Worm (Caenorhabditis elegans): ENCODE measurements around the gene Y70G10A.3.

Gene Y70G10A.3

ce11 chrIII:10206352-10206751 lies 32.6 kb upstream of the Y70G10A.3 start:
- no peak for TF ChIP-seq aly-2 (tag; optimal IDR thresholded peaks at IDR 0.05)
- TF ChIP-seq fkh-2 (tag; optimal IDR thresholded peaks at IDR 0.05) = no peak
- no peak for TF ChIP-seq unc-39 (tag; optimal IDR thresholded peaks at IDR 0.05)
- TF ChIP-seq elt-3 (tag; optimal IDR thresholded peaks at IDR 0.05) = no peak
- no peak for TF ChIP-seq daf-12 (tag; optimal IDR thresholded peaks at IDR 0.05)
- no peak for TF ChIP-seq hmg-11 (tag; optimal IDR thresholded peaks at IDR 0.05)
- no peak for TF ChIP-seq pqm-1 (tag; optimal IDR thresholded peaks at IDR 0.05)

DNA sequence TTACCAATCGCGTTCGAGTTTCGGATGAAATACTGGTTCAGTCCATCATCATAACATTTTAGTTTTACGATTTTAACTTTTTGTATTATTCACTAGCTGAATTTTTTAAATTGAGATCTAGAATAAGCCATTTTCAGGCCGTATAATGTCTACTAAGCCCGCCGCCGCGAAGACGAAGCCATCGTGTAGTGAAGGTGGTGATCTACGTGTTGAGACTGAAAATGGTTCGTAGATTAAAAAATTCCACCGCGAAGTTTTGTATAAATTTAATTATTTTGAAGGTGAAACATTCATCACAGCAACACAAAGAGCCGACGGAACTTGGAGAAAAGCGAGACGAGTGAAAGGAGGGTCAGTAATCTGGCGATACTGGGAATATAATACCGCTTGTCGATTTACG lies 29.2 kb upstream of the Y70G10A.3 start, which contains the start of gene T20G5.9:
T20G5.9 (plus strand) TSS at position 138 of the 400 bp plus-strand sequence.
- no peak for TF ChIP-seq jun-1 (tag; optimal IDR thresholded peaks at IDR 0.05)
- peak; percentile 69 for TF ChIP-seq aly-2 (tag; optimal IDR thresholded peaks at IDR 0.05)
- peak; percentile 8 for TF ChIP-seq hmg-11 (tag; optimal IDR thresholded peaks at IDR 0.05)
- peak; percentile 33 for TF ChIP-seq ama-1 (optimal IDR thresholded peaks at IDR 0.05)

DNA sequence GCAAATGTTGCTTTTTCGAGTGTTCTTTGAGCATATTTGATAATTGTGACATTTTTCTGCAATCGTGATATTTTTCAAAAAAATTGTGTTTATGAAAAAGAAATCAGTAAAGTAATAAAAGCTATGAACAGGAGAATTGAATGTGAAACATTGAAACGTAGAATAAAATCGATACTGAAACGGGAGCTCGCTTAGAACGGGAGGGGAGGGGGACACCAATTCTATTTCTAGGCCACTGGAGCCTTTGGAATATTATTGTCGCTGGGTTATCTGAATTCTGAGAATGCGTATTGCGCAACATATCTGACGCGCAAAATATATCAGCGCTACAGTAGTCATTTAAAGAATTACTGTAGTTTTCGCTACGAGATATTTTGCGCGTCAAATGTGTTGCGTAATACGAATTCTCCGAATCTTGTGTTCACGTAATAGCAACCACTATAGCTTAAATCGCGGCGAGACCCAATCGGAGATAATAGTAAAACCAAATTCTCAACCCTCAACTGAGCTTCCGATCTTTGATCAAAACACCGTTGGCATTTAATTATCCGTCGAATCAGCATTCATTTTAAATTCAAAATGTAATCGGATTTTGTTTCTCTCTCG lies 26.9 kb upstream of the Y70G10A.3 start, which contains the start of the genes blos-1 and best-18:
blos-1 (minus strand) TSS at position 58 of the 606 bp plus-strand sequence.
best-18 (plus strand) TSS at position 508 of the 606 bp plus-strand sequence.
- TF ChIP-seq jun-1 (tag; optimal IDR thresholded peaks at IDR 0.05) (no peak), nhr-28 (tag; optimal IDR thresholded peaks at IDR 0.05) (no peak), eor-1 (tag; optimal IDR thresholded peaks at IDR 0.05) (no peak), elt-2 (tag; optimal IDR thresholded peaks at IDR 0.05) (peak; percentile 13), ceh-28 (tag; optimal IDR thresholded peaks at IDR 0.05) (no peak), nfya-1 (tag; optimal IDR thresholded peaks at IDR 0.05; ENCODE audit: insufficient read depth) (no peak), pha-4 (tag; optimal IDR thresholded peaks at IDR 0.05) (peak; percentile 8)

DNA sequence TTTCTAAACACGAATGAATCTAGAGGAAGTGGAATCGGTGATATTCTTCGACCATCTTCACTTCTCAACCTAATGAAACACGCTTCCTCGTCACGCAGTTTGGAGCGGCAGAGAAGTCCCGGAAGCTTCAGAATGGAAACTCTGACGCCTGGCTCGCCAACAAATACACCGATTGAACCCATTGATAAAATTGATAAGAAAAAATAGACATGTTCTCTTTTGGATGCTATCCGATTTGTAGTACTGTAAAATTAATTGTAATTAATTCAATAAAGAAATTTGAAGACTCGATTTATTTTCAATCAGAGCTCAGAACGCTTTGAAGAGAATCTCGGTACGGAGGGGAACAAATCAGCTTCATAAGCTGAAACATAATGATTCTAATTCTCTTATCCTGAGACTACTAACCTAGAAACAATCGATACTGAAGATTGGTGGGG lies 24.3 kb upstream of the Y70G10A.3 start:
- TF ChIP-seq ceh-82 (tag; optimal IDR thresholded peaks at IDR 0.05) = peak; percentile 46
- peak; percentile 79 for TF ChIP-seq jun-1 (tag; optimal IDR thresholded peaks at IDR 0.05)
- TF ChIP-seq nhr-43 (tag; optimal IDR thresholded peaks at IDR 0.05; ENCODE audit: poor library complexity, severe bottlenecking) = peak; percentile 75
- no peak for TF ChIP-seq lin-15B (tag; optimal IDR thresholded peaks at IDR 0.05)
- TF ChIP-seq ama-1 (optimal IDR thresholded peaks at IDR 0.05) = peak; percentile 97
- peak; percentile 13 for TF ChIP-seq tbx-2 (tag; optimal IDR thresholded peaks at IDR 0.05)
- peak; percentile 74 for TF ChIP-seq elt-2 (tag; optimal IDR thresholded peaks at IDR 0.05)
- TF ChIP-seq pha-4 (tag; optimal IDR thresholded peaks at IDR 0.05) = peak; percentile 35
- TF ChIP-seq nhr-76 (tag; optimal IDR thresholded peaks at IDR 0.05) = no peak
- TF ChIP-seq lsy-12 (tag; optimal IDR thresholded peaks at IDR 0.05) = peak; percentile 78
- no peak for TF ChIP-seq sea-2 (GFP tag; optimal IDR thresholded peaks at IDR 0.05)
- no peak for TF ChIP-seq nhr-12 (tag; optimal IDR thresholded peaks at IDR 0.05)
- TF ChIP-seq aly-2 (tag; optimal IDR thresholded peaks at IDR 0.05) = peak; percentile 77
- peak; percentile 15 for TF ChIP-seq nhr-23 (tag; optimal IDR thresholded peaks at IDR 0.05)
- peak; percentile 38 for TF ChIP-seq fos-1 (tag; optimal IDR thresholded peaks at IDR 0.05)

DNA sequence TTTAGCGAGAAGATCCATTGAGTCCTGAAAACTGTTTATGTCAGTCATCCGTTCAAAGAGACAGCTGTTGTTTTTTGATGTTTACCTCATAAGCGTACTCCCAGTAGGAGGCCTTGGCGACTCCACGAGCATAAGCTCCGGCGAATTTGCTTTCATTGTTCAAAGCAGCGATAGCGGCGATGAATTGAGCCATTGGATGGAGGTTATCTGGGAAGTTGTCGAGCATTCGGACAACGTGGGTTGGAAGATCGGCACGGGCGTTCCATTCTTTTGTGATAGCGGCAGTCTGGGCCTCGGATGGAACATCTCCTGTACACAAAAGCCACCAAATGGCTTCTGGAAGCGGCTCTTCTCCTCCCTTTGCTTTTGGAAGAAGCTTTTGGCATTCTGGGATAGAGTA lies 23.0 kb upstream of the Y70G10A.3 start:
- TF ChIP-seq unc-62 (GFP tag; optimal IDR thresholded peaks at IDR 0.05) (no peak), ama-1 (optimal IDR thresholded peaks at IDR 0.05) (peak; percentile 76), nhr-43 (tag; optimal IDR thresholded peaks at IDR 0.05; ENCODE audit: poor library complexity, severe bottlenecking) (peak; percentile 33)

ce11 chrIII:10216585-10217278 lies 22.2 kb upstream of the Y70G10A.3 start, which contains the start of gene cts-1:
Gene cts-1 (minus strand): TSS chrIII:10216635.
- TF ChIP-seq pha-4 (tag; optimal IDR thresholded peaks at IDR 0.05) = peak; percentile 90
- TF ChIP-seq pqm-1 (tag; optimal IDR thresholded peaks at IDR 0.05) = peak; percentile 83
- TF ChIP-seq nhr-76 (tag; optimal IDR thresholded peaks at IDR 0.05) = peak; percentile 33
- no peak for TF ChIP-seq aly-2 (tag; optimal IDR thresholded peaks at IDR 0.05)
- peak; percentile 44 for TF ChIP-seq ama-1 (optimal IDR thresholded peaks at IDR 0.05)
- peak; percentile 67 for TF ChIP-seq elt-1 (tag; optimal IDR thresholded peaks at IDR 0.05)
- no peak for TF ChIP-seq eor-1 (tag; optimal IDR thresholded peaks at IDR 0.05)
- TF ChIP-seq lin-39 (tag; optimal IDR thresholded peaks at IDR 0.05) = peak; percentile 87
- peak; percentile 29 for TF ChIP-seq hmg-11 (tag; optimal IDR thresholded peaks at IDR 0.05)
- TF ChIP-seq ceh-16 (tag; optimal IDR thresholded peaks at IDR 0.05) = no peak
- TF ChIP-seq unc-62 (GFP tag; optimal IDR thresholded peaks at IDR 0.05) = peak; percentile 36
- TF ChIP-seq nhr-11 (tag; optimal IDR thresholded peaks at IDR 0.05) = peak; percentile 11
- TF ChIP-seq ceh-28 (tag; optimal IDR thresholded peaks at IDR 0.05) = peak; percentile 71
- TF ChIP-seq fkh-10 (GFP tag; optimal IDR thresholded peaks at IDR 0.05) = no peak
- peak in 1 of 3 experiments; percentile 70 for TF ChIP-seq elt-3 (tag; optimal IDR thresholded peaks at IDR 0.05)
- peak; percentile 77 for TF ChIP-seq egl-27 (tag; optimal IDR thresholded peaks at IDR 0.05)
- TF ChIP-seq elt-2 (tag; optimal IDR thresholded peaks at IDR 0.05) = peak; percentile 93
- peak; percentile 36 for TF ChIP-seq nhr-43 (tag; optimal IDR thresholded peaks at IDR 0.05; ENCODE audit: poor library complexity, severe bottlenecking)
- peak; percentile 92 for TF ChIP-seq lin-15B (tag; optimal IDR thresholded peaks at IDR 0.05)
- peak; percentile 86 for TF ChIP-seq jun-1 (tag; optimal IDR thresholded peaks at IDR 0.05)
- TF ChIP-seq nhr-28 (tag; optimal IDR thresholded peaks at IDR 0.05) = no peak
- peak; percentile 38 for TF ChIP-seq snpc-4 (tag; optimal IDR thresholded peaks at IDR 0.05)
- TF ChIP-seq nfya-1 (tag; optimal IDR thresholded peaks at IDR 0.05; ENCODE audit: insufficient read depth) = peak; percentile 86
- peak; percentile 50 for TF ChIP-seq R02D3.7 (tag; optimal IDR thresholded peaks at IDR 0.05)
- TF ChIP-seq nhr-25 (tag; optimal IDR thresholded peaks at IDR 0.05) = peak; percentile 91
- peak; percentile 43 for TF ChIP-seq tbx-2 (tag; optimal IDR thresholded peaks at IDR 0.05)
- TF ChIP-seq fos-1 (tag; optimal IDR thresholded peaks at IDR 0.05) = peak; percentile 73
- TF ChIP-seq lsy-12 (tag; optimal IDR thresholded peaks at IDR 0.05) = peak; percentile 79

Measured in whole organism, L3 larva.